Fruit fly (Drosophila melanogaster) whole organism, embryonic: Measurements from ENCODE around the gene CG43181.
A peak's percentile ranks its signal among the peaks of the same experiment; 100 is the strongest.

Experiments used
- Atf6 ChIP-seq: fragments of 200-800 bp; sonication (Bioruptor generic); IDR thresholded peaks from 2 replicates; pipeline ENCODE4 v1.3.6; 2022; ENCODE audit warnings: missing biosample characterization, missing genetic modification characterization
- BEAF-32 ChIP-seq: fragments of 200-800 bp; sonication (Bioruptor generic); optimal IDR thresholded peaks from 3 replicates; lab custom pipeline; 2017; ENCODE audit warnings: missing biosample characterization, missing genetic modification characterization, mild to moderate bottlenecking, moderate library complexity, missing genetic modification reagents
- CG10209 ChIP-seq: fragments of 200-800 bp; sonication (Bioruptor generic); optimal IDR thresholded peaks from 3 replicates; lab custom pipeline; 2017; ENCODE audit warnings: missing biosample characterization, mild to moderate bottlenecking, missing genetic modification characterization, missing genetic modification reagents
- CG12391 ChIP-seq: fragments of 200-800 bp; sonication (Bioruptor generic); optimal IDR thresholded peaks from 3 replicates; lab custom pipeline; 2018; ENCODE audit warnings: missing biosample characterization, mild to moderate bottlenecking, missing genetic modification characterization, moderate library complexity
- CG13424 ChIP-seq: fragments of 200-800 bp; sonication (Bioruptor generic); optimal IDR thresholded peaks from 2 replicates; lab custom pipeline; 2019; ENCODE audit warnings: missing biosample characterization, mild to moderate bottlenecking, missing genetic modification characterization, moderate library complexity
- CG14441 ChIP-seq: fragments of 200-800 bp; sonication (Bioruptor generic); IDR thresholded peaks from 2 replicates; pipeline ENCODE4 v1.3.6; 2022; ENCODE audit warnings: missing biosample characterization, missing genetic modification characterization
- CG15696 ChIP-seq: fragments of 200-800 bp; sonication (Bioruptor generic); optimal IDR thresholded peaks from 2 replicates; lab custom pipeline; 2019; ENCODE audit warnings: missing biosample characterization, mild to moderate bottlenecking, missing genetic modification characterization, moderate library complexity
- CG18262 ChIP-seq: fragments of 200-800 bp; optimal IDR thresholded peaks from 3 replicates; lab custom pipeline; 2019; ENCODE audit warnings: missing biosample characterization, mild to moderate bottlenecking, missing genetic modification characterization, moderate library complexity
- CG18619 ChIP-seq: fragments of 200-800 bp; sonication (Bioruptor generic); optimal IDR thresholded peaks from 3 replicates; lab custom pipeline; 2017; ENCODE audit warnings: missing biosample characterization, mild to moderate bottlenecking, missing genetic modification characterization
- CG18764 ChIP-seq: fragments of 200-800 bp; sonication (Bioruptor generic); optimal IDR thresholded peaks from 3 replicates; lab custom pipeline; 2016; ENCODE audit warnings: missing biosample characterization, missing genetic modification characterization
- CG2120 ChIP-seq: fragments of 200-800 bp; sonication (Bioruptor generic); optimal IDR thresholded peaks from 3 replicates; lab custom pipeline; 2016; ENCODE audit warnings: missing biosample characterization, missing genetic modification characterization
- CG2129 ChIP-seq: fragments of 200-800 bp; sonication (Bioruptor generic); IDR thresholded peaks from 2 replicates; pipeline ENCODE4 v1.3.6; 2022; ENCODE audit warnings: missing biosample characterization, missing genetic modification characterization; ENCODE audit not compliant: partially characterized antibody
- CG2712 ChIP-seq: fragments of 200-800 bp; optimal IDR thresholded peaks from 3 replicates; lab custom pipeline; 2019; ENCODE audit warnings: missing biosample characterization, mild to moderate bottlenecking, missing genetic modification characterization, moderate library complexity
- CG30020 ChIP-seq: fragments of 200-800 bp; optimal IDR thresholded peaks from 2 replicates; lab custom pipeline; 2019; ENCODE audit warnings: missing biosample characterization, mild to moderate bottlenecking, missing genetic modification characterization, moderate library complexity
- CG3065 ChIP-seq: fragments of 200-800 bp; sonication (Bioruptor generic); optimal IDR thresholded peaks from 2 replicates; lab custom pipeline; 2016; ENCODE audit warnings: missing biosample characterization, missing genetic modification characterization
- CG31441 ChIP-seq: fragments of 200-800 bp; sonication (Bioruptor generic); IDR thresholded peaks from 2 replicates; pipeline ENCODE4 v1.3.6; 2022; ENCODE audit warnings: missing biosample characterization, missing genetic modification characterization
- CG32772 ChIP-seq: fragments of 200-800 bp; sonication (Bioruptor generic); IDR thresholded peaks from 2 replicates; pipeline ENCODE4 v1.3.6; 2022; ENCODE audit warnings: missing biosample characterization, missing genetic modification characterization
- CG4730 ChIP-seq: fragments of 200-800 bp; sonication (Bioruptor generic); IDR thresholded peaks from 2 replicates; pipeline ENCODE4 v1.3.6; 2022; ENCODE audit warnings: missing biosample characterization, missing genetic modification characterization
- CG4820 ChIP-seq: fragments of 200-800 bp; sonication (Bioruptor generic); optimal IDR thresholded peaks from 3 replicates; lab custom pipeline; 2016; ENCODE audit warnings: missing biosample characterization, missing genetic modification characterization
- CG8281 ChIP-seq: fragments of 200-800 bp; sonication (Bioruptor generic); optimal IDR thresholded peaks from 2 replicates; lab custom pipeline; 2018; ENCODE audit warnings: missing biosample characterization, mild to moderate bottlenecking, missing genetic modification characterization, moderate library complexity
- CG8290 ChIP-seq, 3 experiments: fragments of 200-800 bp; sonication (Bioruptor generic); optimal IDR thresholded peaks; 2 replicates each; lab custom pipeline; 2016 to 2019; ENCODE audit warnings: missing biosample characterization in 3 of 3, missing genetic modification characterization in 3 of 3, mild to moderate bottlenecking in 2 of 3, moderate library complexity in 1 of 3
- CG8944 ChIP-seq: fragments of 200-800 bp; sonication (Bioruptor generic); optimal IDR thresholded peaks from 3 replicates; lab custom pipeline; 2016; ENCODE audit warnings: missing biosample characterization, missing genetic modification characterization
- CG9797 ChIP-seq: fragments of 200-800 bp; sonication (Bioruptor generic); optimal IDR thresholded peaks from 3 replicates; lab custom pipeline; 2018; ENCODE audit warnings: missing biosample characterization, mild to moderate bottlenecking, missing genetic modification characterization
- Dfd ChIP-seq, 2 experiments: fragments of >200 bp; optimal IDR thresholded peaks; 2 replicates each; lab custom pipeline; 2017; ENCODE audit warnings: missing biosample characterization in 2 of 2, missing genetic modification characterization in 2 of 2
- Ets65A ChIP-seq: fragments of 200-800 bp; sonication (Bioruptor generic); peaks from one replicate; lab custom pipeline; 2016; ENCODE audit warnings: missing biosample characterization, missing genetic modification characterization
- Gug ChIP-seq: fragments of 200-800 bp; sonication (Bioruptor generic); IDR thresholded peaks from 4 replicates; pipeline ENCODE4 v1.3.6; 2022; ENCODE audit warnings: missing biosample characterization, missing genetic modification characterization
- Hand ChIP-seq: fragments of 200-800 bp; sonication (Bioruptor generic); optimal IDR thresholded peaks from 2 replicates; lab custom pipeline; 2017; ENCODE audit warnings: mild to moderate bottlenecking, missing biosample characterization, missing genetic modification reagents, missing genetic modification characterization
- Hmx ChIP-seq: fragments of 200-800 bp; sonication (Bioruptor generic); optimal IDR thresholded peaks from 2 replicates; lab custom pipeline; 2016; ENCODE audit warnings: missing biosample characterization, missing genetic modification characterization
- Hsf ChIP-seq: fragments of 200-800 bp; sonication (Bioruptor generic); optimal IDR thresholded peaks from 3 replicates; lab custom pipeline; 2016; ENCODE audit warnings: missing biosample characterization, missing genetic modification characterization
- Myb ChIP-seq: fragments of 200-800 bp; sonication (Bioruptor generic); optimal IDR thresholded peaks from 2 replicates; lab custom pipeline; 2016; ENCODE audit warnings: missing biosample characterization, missing genetic modification characterization
- Sin3A ChIP-seq: fragments of >200 bp; optimal IDR thresholded peaks from 2 replicates; lab custom pipeline; 2018
- Sox102F ChIP-seq: fragments of 200-800 bp; sonication (Bioruptor generic); optimal IDR thresholded peaks from 2 replicates; lab custom pipeline; 2018; ENCODE audit warnings: missing biosample characterization, mild to moderate bottlenecking, missing genetic modification characterization, moderate library complexity
- caup ChIP-seq: fragments of 200-800 bp; sonication (Bioruptor generic); optimal IDR thresholded peaks from 3 replicates; lab custom pipeline; 2017; ENCODE audit warnings: missing biosample characterization, mild to moderate bottlenecking, missing genetic modification characterization, moderate library complexity; ENCODE audit not compliant: severe bottlenecking
- chinmo ChIP-seq: fragments of 200-800 bp; sonication (Bioruptor generic); IDR thresholded peaks from 4 replicates; pipeline ENCODE4 v1.3.6; 2022; ENCODE audit warnings: missing biosample characterization, missing genetic modification characterization; ENCODE audit not compliant: partially characterized antibody
- dmrt99B ChIP-seq: fragments of 200-800 bp; sonication (Bioruptor generic); optimal IDR thresholded peaks from 2 replicates; lab custom pipeline; 2018; ENCODE audit warnings: missing biosample characterization, mild to moderate bottlenecking, missing genetic modification characterization, moderate library complexity
- exex ChIP-seq: fragments of 200-800 bp; sonication (Bioruptor generic); optimal IDR thresholded peaks from 4 replicates; lab custom pipeline; 2018; ENCODE audit warnings: missing biosample characterization, mild to moderate bottlenecking, missing genetic modification characterization, moderate library complexity
- fd96Cb ChIP-seq: fragments of 200-800 bp; sonication (Bioruptor generic); optimal IDR thresholded peaks from 2 replicates; lab custom pipeline; 2018; ENCODE audit warnings: missing biosample characterization, mild to moderate bottlenecking, missing genetic modification characterization, moderate library complexity
- gem ChIP-seq: fragments of 200-800 bp; sonication (Bioruptor generic); optimal IDR thresholded peaks from 2 replicates; lab custom pipeline; 2019; ENCODE audit warnings: missing biosample characterization, mild to moderate bottlenecking, missing genetic modification characterization, moderate library complexity
- hth ChIP-seq: fragments of >200 bp; optimal IDR thresholded peaks from 2 replicates; lab custom pipeline; 2017; ENCODE audit warnings: inconsistent platforms
- lov ChIP-seq, 2 experiments: fragments of 200-800 bp in 1 of 2; fragments of >200 bp in 1 of 2; sonication (Bioruptor generic) in 1 of 2; IDR thresholded peaks in 1 of 2; optimal IDR thresholded peaks in 1 of 2; 2 replicates in 1 of 2; 3 replicates in 1 of 2; pipeline versions ENCODE4 v1.3.6 to Lab custom; 2017 to 2022; ENCODE audit warnings: missing biosample characterization in 1 of 2, missing genetic modification characterization in 1 of 2
- nmo ChIP-seq: fragments of 200-800 bp; sonication (Bioruptor generic); optimal IDR thresholded peaks from 2 replicates; lab custom pipeline; 2018; ENCODE audit warnings: missing biosample characterization, mild to moderate bottlenecking, missing genetic modification characterization, moderate library complexity
- pan ChIP-seq, 4 experiments: fragments of >200 bp in 3 of 4; fragments of 200-800 bp in 1 of 4; sonication (Bioruptor generic) in 1 of 4; optimal IDR thresholded peaks in 3 of 4; IDR thresholded peaks in 1 of 4; 2 replicates each; pipeline versions ENCODE4 v1.3.6 to Lab custom; 2017 to 2022; ENCODE audit warnings: missing biosample characterization in 2 of 4, missing genetic modification characterization in 2 of 4, mixed read lengths in 1 of 4
- tap ChIP-seq: fragments of 200-800 bp; optimal IDR thresholded peaks from 3 replicates; lab custom pipeline; 2019; ENCODE audit warnings: missing biosample characterization, mild to moderate bottlenecking, missing genetic modification characterization, moderate library complexity
- ttk ChIP-seq: fragments of 200-800 bp; sonication (Bioruptor generic); IDR thresholded peaks from 2 replicates; pipeline ENCODE4 v2.1.2; 2022; ENCODE audit warnings: missing biosample characterization, missing genetic modification characterization

CG43181 gene

DNA sequence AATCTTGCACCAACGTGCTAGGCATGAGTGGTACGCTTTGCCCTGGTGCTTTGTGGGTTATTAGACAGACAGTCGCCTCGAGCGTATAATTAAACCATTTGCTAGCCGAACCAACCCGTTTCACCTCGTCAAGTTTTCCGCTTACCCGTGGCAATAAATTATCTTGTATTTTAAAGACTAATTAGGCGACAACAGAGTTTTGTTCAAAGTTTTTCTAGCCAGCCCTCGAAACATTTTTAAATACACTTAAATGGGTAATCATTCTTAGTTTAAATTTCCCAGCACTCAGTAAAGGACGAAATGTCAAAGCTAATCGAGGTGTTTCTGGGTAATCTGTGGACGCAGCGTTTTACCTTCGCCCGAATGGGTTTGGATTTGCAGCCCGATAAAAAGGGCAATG is 35.5 kb upstream of the CG43181 start, which contains the start of gene Or1a:
TSS of gene Or1a (plus strand) at position 301 of the 400 bp plus-strand sequence.
- TF ChIP-seq CG8944 (GFP tag; lab: Kevin White, UChicago) (no peak), CG8290 (GFP tag; optimal IDR thresholded peaks at IDR 0.05; lab: Kevin White, UChicago) (no peak), CG8290 (tag; optimal IDR thresholded peaks at IDR 0.05; lab: Kevin White, UChicago) (no peak), tap (tag; lab: Kevin White, UChicago) (no peak), BEAF-32 (GFP tag; lab: Kevin White, UChicago) (no peak)

DNA sequence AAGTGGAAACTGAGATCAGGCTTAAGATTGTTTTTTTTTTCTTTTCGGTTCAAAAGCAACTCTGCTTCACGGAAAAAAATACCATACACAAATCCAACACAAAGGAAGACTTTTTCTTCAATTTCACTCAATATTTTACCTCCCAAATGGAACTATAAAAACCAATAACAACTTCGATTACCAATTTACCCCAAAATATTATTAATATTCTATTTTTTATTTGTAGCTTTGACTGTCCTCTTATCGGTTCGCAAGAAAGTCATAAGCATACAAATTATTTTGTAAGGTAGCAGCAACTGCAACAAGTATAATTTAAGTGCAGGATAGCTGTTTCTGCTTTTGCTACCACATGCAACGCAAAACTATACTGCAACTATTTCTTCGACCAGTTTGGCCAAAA is 16.4 kb upstream of the CG43181 start:
- no peak for TF ChIP-seq hth (lab: Kevin White, UChicago)

DNA sequence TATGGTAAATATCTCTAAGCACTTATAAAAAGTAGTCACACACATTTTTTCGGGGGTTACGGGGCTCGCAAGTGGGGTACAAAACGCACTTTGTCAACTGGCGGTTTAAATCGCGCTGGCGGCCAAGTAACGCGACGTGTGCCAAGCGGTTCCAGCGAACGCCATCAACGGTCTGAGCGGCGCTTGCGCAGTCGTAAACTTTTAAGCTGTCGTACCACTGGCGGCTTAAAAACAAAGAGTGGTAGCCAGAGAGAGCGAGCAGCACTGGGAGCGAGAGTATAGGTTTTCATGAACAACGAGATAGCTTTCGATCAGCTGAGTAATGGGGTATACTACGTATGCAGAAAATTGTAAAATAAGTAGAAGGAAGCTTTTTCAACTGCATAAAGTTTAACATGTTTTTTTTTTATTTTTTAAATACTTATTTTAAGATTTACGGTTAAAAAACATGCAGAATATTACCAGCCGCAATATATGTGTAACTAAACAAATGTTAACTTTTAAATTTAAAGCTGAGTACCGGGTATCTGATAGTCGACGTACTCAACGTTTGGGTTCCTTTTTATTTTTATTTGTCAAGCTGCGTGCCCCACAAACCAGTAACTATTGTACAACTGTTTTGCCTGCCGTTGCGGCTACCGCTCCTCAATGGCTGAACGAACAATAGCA is 15.6 kb upstream of the CG43181 start:
- TF ChIP-seq gem (tag; lab: Kevin White, UChicago) (peak; percentile 66), Dfd (GFP tag; optimal IDR thresholded peaks at IDR 0.05; lab: Kevin White, UChicago) (no peak), CG9797 (GFP tag; lab: Kevin White, UChicago) (no peak), CG8281 (tag; lab: Kevin White, UChicago) (no peak), Hmx (no peak), lov (optimal IDR thresholded peaks at IDR 0.05; lab: Kevin White, UChicago) (no peak), lov (GFP tag; IDR thresholded peaks at IDR 0.05; lab: Robert Waterston, UW) (no peak), CG2120 (GFP tag; lab: Kevin White, UChicago) (peak; percentile 23), CG18619 (GFP tag; lab: Kevin White, UChicago) (peak; percentile 25), CG13424 (peak; percentile 40), Ets65A (no peak), pan (optimal IDR thresholded peaks at IDR 0.05; lab: Kevin White, UChicago) (no peak), pan (GFP tag; optimal IDR thresholded peaks at IDR 0.05 in 1 of 2, IDR thresholded peaks at IDR 0.05 in 1 of 2) (peak in 1 of 2 experiments; percentile 30), CG18262 (tag; lab: Kevin White, UChicago) (peak; percentile 33), CG15696 (tag; lab: Kevin White, UChicago) (no peak), Hand (GFP tag; lab: Kevin White, UChicago) (no peak), caup (GFP tag; lab: Kevin White, UChicago) (no peak), nmo (peak; percentile 37), Hsf (GFP tag; lab: Kevin White, UChicago) (no peak), CG10209 (GFP tag; lab: Kevin White, UChicago) (no peak), CG32772 (GFP tag; lab: Robert Waterston, UW) (no peak), CG30020 (tag; lab: Kevin White, UChicago) (no peak), CG18764 (no peak), ttk (GFP tag; lab: Robert Waterston, UW) (no peak), Myb (GFP tag; lab: Kevin White, UChicago) (no peak), CG31441 (GFP tag; lab: Robert Waterston, UW) (peak; percentile 55), Atf6 (no peak), CG4820 (GFP tag; lab: Kevin White, UChicago) (no peak), CG2129 (no peak), CG12391 (peak; percentile 40), CG3065 (no peak), CG4730 (no peak), Gug (no peak), dmrt99B (tag; lab: Kevin White, UChicago) (peak; percentile 64), fd96Cb (tag; lab: Kevin White, UChicago) (peak; percentile 24), exex (tag; lab: Kevin White, UChicago) (no peak), chinmo (GFP tag; lab: Robert Waterston, UW) (peak; percentile 76; the same call in 1 of the 4 replicates), CG2712 (peak; percentile 38), Sox102F (peak; percentile 64), CG14441 (no peak), Sin3A (lab: Kevin White, UChicago) (no peak), CG8944 (GFP tag; lab: Kevin White, UChicago) (no peak)
